Fruit fly (Drosophila melanogaster) whole organism, embryonic: ENCODE results near the gene MED14.
A peak's percentile ranks its signal among the peaks of the same experiment; 100 is the strongest.

Experiments
- Atf-2 ChIP-seq: fragments of 200-800 bp; sonication (Bioruptor generic); optimal IDR thresholded peaks from 2 replicates; lab custom pipeline; 2016; ENCODE audit warnings: missing biosample characterization, missing genetic modification characterization
- BtbVII ChIP-seq: fragments of 200-800 bp; sonication (Bioruptor generic); optimal IDR thresholded peaks from 3 replicates; lab custom pipeline; 2017; ENCODE audit warnings: missing biosample characterization, mild to moderate bottlenecking, missing genetic modification characterization
- CG10543 ChIP-seq: fragments of 200-800 bp; sonication (Bioruptor generic); optimal IDR thresholded peaks from 3 replicates; lab custom pipeline; 2017; ENCODE audit warnings: missing biosample characterization, mild to moderate bottlenecking, missing genetic modification characterization, moderate library complexity
- CG10654 ChIP-seq: fragments of 200-800 bp; sonication (Bioruptor generic); optimal IDR thresholded peaks from 2 replicates; lab custom pipeline; 2016; ENCODE audit warnings: missing biosample characterization, missing genetic modification characterization
- CG10959 ChIP-seq: fragments of 200-800 bp; sonication (Bioruptor generic); IDR thresholded peaks from 2 replicates; pipeline ENCODE4 v1.3.6; 2022; ENCODE audit warnings: missing biosample characterization, missing genetic modification characterization
- CG12219 ChIP-seq: fragments of 200-800 bp; sonication (Bioruptor generic); optimal IDR thresholded peaks from 3 replicates; lab custom pipeline; 2018; ENCODE audit warnings: missing biosample characterization, mild to moderate bottlenecking, missing genetic modification characterization
- CG12299 ChIP-seq: fragments of 200-800 bp; sonication (Bioruptor generic); optimal IDR thresholded peaks from 2 replicates; lab custom pipeline; 2018; ENCODE audit warnings: missing biosample characterization, mild to moderate bottlenecking, missing genetic modification characterization
- CG1602 ChIP-seq: fragments of 200-800 bp; sonication (Bioruptor generic); optimal IDR thresholded peaks from 3 replicates; lab custom pipeline; 2016; ENCODE audit warnings: missing biosample characterization, missing genetic modification characterization
- CG1647 ChIP-seq: fragments of 200-800 bp; sonication (Bioruptor generic); optimal IDR thresholded peaks from 3 replicates; lab custom pipeline; 2016; ENCODE audit warnings: missing biosample characterization, missing genetic modification characterization
- CG1792 ChIP-seq: fragments of 200-800 bp; sonication (Bioruptor generic); optimal IDR thresholded peaks from 2 replicates; lab custom pipeline; 2016; ENCODE audit warnings: missing biosample characterization, missing genetic modification characterization
- CG31388 ChIP-seq: fragments of 200-800 bp; sonication (Bioruptor generic); optimal IDR thresholded peaks from 2 replicates; lab custom pipeline; 2016; ENCODE audit warnings: missing biosample characterization, missing genetic modification characterization
- CG3995 ChIP-seq: fragments of 200-800 bp; sonication (Bioruptor generic); optimal IDR thresholded peaks from 3 replicates; lab custom pipeline; 2016; ENCODE audit warnings: missing biosample characterization, missing genetic modification characterization
- CG4617 ChIP-seq: fragments of 200-800 bp; sonication (Bioruptor generic); optimal IDR thresholded peaks from 3 replicates; lab custom pipeline; 2016; ENCODE audit warnings: missing biosample characterization, missing genetic modification characterization, borderline replicate concordance
- CG6254 ChIP-seq: fragments of 200-800 bp; sonication (Bioruptor generic); optimal IDR thresholded peaks from 3 replicates; lab custom pipeline; 2017; ENCODE audit warnings: mild to moderate bottlenecking, missing biosample characterization, missing genetic modification reagents, missing genetic modification characterization
- CG7271 ChIP-seq: fragments of 200-800 bp; sonication (Bioruptor generic); optimal IDR thresholded peaks from 2 replicates; lab custom pipeline; 2018; ENCODE audit warnings: missing biosample characterization, mild to moderate bottlenecking, missing genetic modification characterization, moderate library complexity
- CG7372 ChIP-seq: fragments of 200-800 bp; sonication (Bioruptor generic); IDR thresholded peaks from 2 replicates; pipeline ENCODE4 v1.3.6; 2022; ENCODE audit warnings: missing biosample characterization, missing genetic modification characterization
- CG7556 ChIP-seq: fragments of 200-800 bp; sonication (Bioruptor generic); optimal IDR thresholded peaks from 2 replicates; lab custom pipeline; 2017; ENCODE audit warnings: missing biosample characterization, mild to moderate bottlenecking, missing genetic modification characterization
- CG8359 ChIP-seq: fragments of 200-800 bp; sonication (Bioruptor generic); optimal IDR thresholded peaks from 2 replicates; lab custom pipeline; 2017; ENCODE audit warnings: missing biosample characterization, mild to moderate bottlenecking, missing genetic modification characterization, borderline replicate concordance
- CG9609 ChIP-seq: fragments of 200-800 bp; sonication (Bioruptor generic); optimal IDR thresholded peaks from 3 replicates; lab custom pipeline; 2016; ENCODE audit warnings: missing biosample characterization, missing genetic modification characterization
- Chrac-16 ChIP-seq: fragments of 200-800 bp; sonication (Bioruptor generic); optimal IDR thresholded peaks from 3 replicates; lab custom pipeline; 2016; ENCODE audit warnings: missing biosample characterization, missing genetic modification characterization
- Dfd ChIP-seq, 2 experiments: fragments of >200 bp; optimal IDR thresholded peaks; 2 replicates each; lab custom pipeline; 2017; ENCODE audit warnings: missing biosample characterization in 2 of 2, missing genetic modification characterization in 2 of 2
- Dip3 ChIP-seq: fragments of 200-800 bp; sonication (Bioruptor generic); optimal IDR thresholded peaks from 3 replicates; lab custom pipeline; 2016; ENCODE audit warnings: missing biosample characterization, missing genetic modification characterization
- Fer1 ChIP-seq: fragments of 200-800 bp; sonication (Bioruptor generic); optimal IDR thresholded peaks from 2 replicates; lab custom pipeline; 2017; ENCODE audit warnings: missing biosample characterization, mild to moderate bottlenecking, missing genetic modification characterization
- Gug ChIP-seq: fragments of 200-800 bp; sonication (Bioruptor generic); IDR thresholded peaks from 4 replicates; pipeline ENCODE4 v1.3.6; 2022; ENCODE audit warnings: missing biosample characterization, missing genetic modification characterization
- Hand ChIP-seq: fragments of 200-800 bp; sonication (Bioruptor generic); optimal IDR thresholded peaks from 2 replicates; lab custom pipeline; 2017; ENCODE audit warnings: mild to moderate bottlenecking, missing biosample characterization, missing genetic modification reagents, missing genetic modification characterization
- MBD-R2 ChIP-seq: fragments of 200-800 bp; sonication (Bioruptor generic); IDR thresholded peaks from 2 replicates; pipeline ENCODE4 v1.3.6; 2022; ENCODE audit warnings: missing biosample characterization, missing genetic modification characterization
- Myb ChIP-seq: fragments of 200-800 bp; sonication (Bioruptor generic); optimal IDR thresholded peaks from 2 replicates; lab custom pipeline; 2016; ENCODE audit warnings: missing biosample characterization, missing genetic modification characterization
- NC2α ChIP-seq: fragments of 200-800 bp; sonication (Bioruptor generic); optimal IDR thresholded peaks from 2 replicates; lab custom pipeline; 2016; ENCODE audit warnings: missing biosample characterization, missing genetic modification characterization
- NC2β ChIP-seq: fragments of 200-800 bp; sonication (Bioruptor generic); optimal IDR thresholded peaks from 2 replicates; lab custom pipeline; 2016; ENCODE audit warnings: missing biosample characterization, missing genetic modification characterization
- Poxn ChIP-seq: fragments of 200-800 bp; sonication (Bioruptor generic); IDR thresholded peaks from 2 replicates; pipeline ENCODE4 v1.3.6; 2022; ENCODE audit warnings: missing biosample characterization, missing genetic modification characterization
- Sry-δ ChIP-seq: fragments of 200-800 bp; sonication (Bioruptor generic); optimal IDR thresholded peaks from 2 replicates; lab custom pipeline; 2016; ENCODE audit warnings: missing biosample characterization, missing genetic modification characterization
- TFAM ChIP-seq: fragments of 200-800 bp; sonication (Bioruptor generic); optimal IDR thresholded peaks from 2 replicates; lab custom pipeline; 2017; ENCODE audit warnings: missing biosample characterization, missing genetic modification characterization, inconsistent platforms
- Trl ChIP-seq, 3 experiments: fragments of >200 bp in 2 of 3; fragments of 200-800 bp in 1 of 3; sonication (Bioruptor generic) in 1 of 3; optimal IDR thresholded peaks; 2 replicates in 1 of 3; 3 replicates in 2 of 3; lab custom pipeline; 2016 to 2017; ENCODE audit warnings: missing biosample characterization in 1 of 3, missing genetic modification characterization in 1 of 3
- br ChIP-seq: fragments of >200 bp; optimal IDR thresholded peaks from 2 replicates; lab custom pipeline; 2017
- caup ChIP-seq: fragments of 200-800 bp; sonication (Bioruptor generic); optimal IDR thresholded peaks from 3 replicates; lab custom pipeline; 2017; ENCODE audit warnings: missing biosample characterization, mild to moderate bottlenecking, missing genetic modification characterization, moderate library complexity; ENCODE audit not compliant: severe bottlenecking
- ci ChIP-seq: fragments of 200-800 bp; sonication (Bioruptor generic); IDR thresholded peaks from 3 replicates; pipeline ENCODE4 v1.3.6; 2022; ENCODE audit warnings: missing biosample characterization, missing genetic modification characterization
- crol ChIP-seq: fragments of 200-800 bp; sonication (Bioruptor generic); IDR thresholded peaks from 2 replicates; pipeline ENCODE4 v1.3.6; 2022; ENCODE audit warnings: missing biosample characterization, missing genetic modification characterization
- dpn ChIP-seq, 2 experiments: fragments of 200-800 bp; sonication (Bioruptor generic); optimal IDR thresholded peaks; 3 replicates each; lab custom pipeline; 2016; ENCODE audit warnings: missing biosample characterization in 2 of 2, missing genetic modification characterization in 2 of 2
- fd3F ChIP-seq: fragments of 200-800 bp; sonication (Bioruptor generic); optimal IDR thresholded peaks from 2 replicates; lab custom pipeline; 2018; ENCODE audit warnings: missing biosample characterization, mild to moderate bottlenecking, missing genetic modification characterization, moderate library complexity
- grau ChIP-seq: fragments of 200-800 bp; optimal IDR thresholded peaks from 3 replicates; lab custom pipeline; 2019; ENCODE audit warnings: missing biosample characterization, mild to moderate bottlenecking, missing genetic modification characterization, moderate library complexity
- hbn ChIP-seq: fragments of 200-800 bp; sonication (Bioruptor generic); IDR thresholded peaks from 2 replicates; pipeline ENCODE4 v1.3.6; 2022; ENCODE audit warnings: missing biosample characterization, missing genetic modification characterization; ENCODE audit not compliant: partially characterized antibody
- jumu ChIP-seq: fragments of 200-800 bp; sonication (Bioruptor generic); optimal IDR thresholded peaks from 3 replicates; lab custom pipeline; 2016; ENCODE audit warnings: missing biosample characterization, missing genetic modification characterization
- lab ChIP-seq: fragments of 200-800 bp; sonication (Bioruptor generic); optimal IDR thresholded peaks from 3 replicates; lab custom pipeline; 2017; ENCODE audit warnings: missing biosample characterization, missing genetic modification characterization, mild to moderate bottlenecking, moderate library complexity, missing genetic modification reagents
- prd ChIP-seq, 3 experiments: fragments of >200 bp in 2 of 3; fragments of 200-800 bp in 1 of 3; sonication (Bioruptor generic) in 1 of 3; optimal IDR thresholded peaks in 2 of 3; IDR thresholded peaks in 1 of 3; 2 replicates in 2 of 3; 3 replicates in 1 of 3; pipeline versions ENCODE4 v1.3.6 to Lab custom; 2017 to 2022; ENCODE audit warnings: missing biosample characterization in 1 of 3, missing genetic modification characterization in 1 of 3
- ranshi ChIP-seq: fragments of 200-800 bp; sonication (Bioruptor generic); IDR thresholded peaks from 2 replicates; pipeline ENCODE4 v1.3.6; 2022; ENCODE audit warnings: missing biosample characterization, missing genetic modification characterization
- salm ChIP-seq: fragments of 200-800 bp; sonication (Bioruptor generic); optimal IDR thresholded peaks from 2 replicates; lab custom pipeline; 2018; ENCODE audit warnings: missing biosample characterization, mild to moderate bottlenecking, missing genetic modification characterization
- tap ChIP-seq: fragments of 200-800 bp; optimal IDR thresholded peaks from 3 replicates; lab custom pipeline; 2019; ENCODE audit warnings: missing biosample characterization, mild to moderate bottlenecking, missing genetic modification characterization, moderate library complexity
- tx ChIP-seq: fragments of 200-800 bp; sonication (Bioruptor generic); optimal IDR thresholded peaks from 2 replicates; lab custom pipeline; 2016; ENCODE audit warnings: missing biosample characterization, missing genetic modification characterization
- usp ChIP-seq: fragments of >200 bp; optimal IDR thresholded peaks from 2 replicates; lab custom pipeline; 2017; ENCODE audit warnings: missing biosample characterization, missing genetic modification characterization
- z ChIP-seq: fragments of 200-800 bp; sonication (Bioruptor generic); IDR thresholded peaks from 3 replicates; pipeline ENCODE4 v1.3.6; 2022; ENCODE audit warnings: missing biosample characterization, missing genetic modification characterization

The MED14 gene

dm6 chr3L:546819-547441, 46.1 kb upstream of the MED14 start (continued):
- TF ChIP-seq fd3F (GFP tag; lab: Kevin White, UChicago) (peak; percentile 85), Chrac-16 (GFP tag; lab: Kevin White, UChicago) (peak; percentile 77), CG1647 (GFP tag; lab: Kevin White, UChicago) (peak; percentile 70), NC2α (GFP tag; lab: Kevin White, UChicago) (peak; percentile 20), usp (GFP tag; lab: Kevin White, UChicago) (no peak), Hand (GFP tag; lab: Kevin White, UChicago) (peak; percentile 90), Myb (GFP tag; lab: Kevin White, UChicago) (peak; percentile 71), Dfd (GFP tag; optimal IDR thresholded peaks at IDR 0.05; lab: Kevin White, UChicago) (no peak), CG1602 (GFP tag; lab: Kevin White, UChicago) (peak; percentile 20), TFAM (no peak), lab (GFP tag; lab: Kevin White, UChicago) (peak; percentile 96), CG8359 (GFP tag; lab: Kevin White, UChicago) (no peak), ranshi (GFP tag; lab: Robert Waterston, UW) (peak; percentile 69; the same call in 1 of the 2 replicates), CG7556 (peak; percentile 70), crol (no peak), CG7271 (no peak), CG12299 (tag; lab: Kevin White, UChicago) (peak; percentile 80), CG7372 (GFP tag; lab: Robert Waterston, UW) (peak; percentile 79), CG4617 (GFP tag; lab: Kevin White, UChicago) (no peak), z (GFP tag; lab: Robert Waterston, UW) (no peak), dpn (GFP tag; optimal IDR thresholded peaks at IDR 0.05; lab: Kevin White, UChicago) (peak; percentile 77 to 89), grau (peak; percentile 98), Atf-2 (GFP tag; lab: Kevin White, UChicago) (peak; percentile 66), Dip3 (GFP tag; lab: Kevin White, UChicago) (peak; percentile 94), CG1792 (GFP tag; lab: Kevin White, UChicago) (peak; percentile 67), tx (GFP tag; lab: Kevin White, UChicago) (peak; percentile 77), Trl (optimal IDR thresholded peaks at IDR 0.05; lab: Kevin White, UChicago) (no peak), Trl (GFP tag; optimal IDR thresholded peaks at IDR 0.05; lab: Kevin White, UChicago) (peak; percentile 82), NC2β (GFP tag; lab: Kevin White, UChicago) (peak; percentile 21), BtbVII (GFP tag; lab: Kevin White, UChicago) (peak; percentile 87), caup (GFP tag; lab: Kevin White, UChicago) (peak; percentile 87), jumu (GFP tag; lab: Kevin White, UChicago) (peak; percentile 71), ci (peak; percentile 78; the same call in 2 of the 3 replicates), CG31388 (GFP tag; lab: Kevin White, UChicago) (no peak), CG3995 (GFP tag; lab: Kevin White, UChicago) (peak; percentile 68), hbn (GFP tag; lab: Robert Waterston, UW) (no peak), CG10654 (GFP tag; lab: Kevin White, UChicago) (peak; percentile 57), CG10959 (GFP tag; lab: Robert Waterston, UW) (peak; percentile 36; the same call in 1 of the 2 replicates), MBD-R2 (peak; percentile 84), prd (optimal IDR thresholded peaks at IDR 0.05; lab: Kevin White, UChicago) (no peak), prd (GFP tag; IDR thresholded peaks at IDR 0.05; lab: Robert Waterston, UW) (peak; percentile 88), Gug (GFP tag; lab: Robert Waterston, UW) (peak; percentile 92), br (lab: Kevin White, UChicago) (no peak), CG9609 (GFP tag; lab: Kevin White, UChicago) (peak; percentile 78), Sry-δ (GFP tag; lab: Kevin White, UChicago) (peak; percentile 43), tap (tag; lab: Kevin White, UChicago) (no peak), CG6254 (GFP tag; lab: Kevin White, UChicago) (no peak), CG10543 (peak; percentile 95), CG12219 (GFP tag; lab: Kevin White, UChicago) (peak; percentile 46), salm (no peak), Fer1 (GFP tag; lab: Kevin White, UChicago) (peak; percentile 71), Poxn (peak; percentile 86)
